Worm (Caenorhabditis elegans) whole organism, L4 larva: ENCODE data around the gene M05D6.2.

Experiments
- T20F7.1 ChIP-seq: fragments of 200-800 bp; sonication (Bioruptor generic); optimal IDR thresholded peaks from 2 replicates; lab custom pipeline; 2018; ENCODE audit warnings: mild to moderate bottlenecking, missing genetic modification characterization, missing compliant biosample characterization
- Y75B8A.6 ChIP-seq: fragments of 200-800 bp; sonication (Bioruptor generic); IDR thresholded peaks from 2 replicates; pipeline ENCODE4 v1.3.6; 2022; ENCODE audit warnings: missing genetic modification reagents, missing genetic modification characterization, missing compliant biosample characterization
- aha-1 ChIP-seq: fragments of 150-350 bp; peaks from one replicate; lab custom pipeline; 2014; ENCODE audit warnings: missing biosample characterization, missing genetic modification characterization
- ceh-20 ChIP-seq: fragments of 200-800 bp; sonication (Bioruptor generic); IDR thresholded peaks from 2 replicates; pipeline ENCODE4 v1.3.6; 2022; ENCODE audit warnings: missing genetic modification reagents, missing genetic modification characterization, missing compliant biosample characterization
- ceh-28 ChIP-seq: fragments of 150-350 bp; optimal IDR thresholded peaks from 2 replicates; lab custom pipeline; 2014; ENCODE audit warnings: missing biosample characterization, missing genetic modification reagents, missing genetic modification characterization
- daf-16 ChIP-seq, 3 experiments: sonication (generic microtip); optimal IDR thresholded peaks; 2 replicates each; lab custom pipeline; 2016 to 2017; ENCODE audit warnings: missing genetic modification characterization in 3 of 3, missing genetic modification reagents in 3 of 3, mild to moderate bottlenecking in 2 of 3, missing compliant biosample characterization in 2 of 3, missing biosample characterization in 1 of 3, moderate library complexity in 1 of 3
- dmd-6 ChIP-seq: fragments of 200-800 bp; sonication (Bioruptor generic); IDR thresholded peaks from 2 replicates; pipeline ENCODE4 v1.3.6; 2022; ENCODE audit warnings: missing genetic modification reagents, missing genetic modification characterization, missing compliant biosample characterization
- dpl-1 ChIP-seq: fragments of 150-350 bp; optimal IDR thresholded peaks from 2 replicates; lab custom pipeline; 2014; ENCODE audit warnings: missing biosample characterization, missing genetic modification reagents, missing genetic modification characterization
- dve-1 ChIP-seq: sonication (generic microtip); optimal IDR thresholded peaks from 2 replicates; lab custom pipeline; 2017; ENCODE audit warnings: antibody characterized with exemption, mild to moderate bottlenecking, missing genetic modification characterization, missing compliant biosample characterization; ENCODE audit not compliant: insufficient read depth
- hlh-11 ChIP-seq: fragments of 200-800 bp; sonication (Bioruptor generic); optimal IDR thresholded peaks from 2 replicates; lab custom pipeline; 2018; ENCODE audit warnings: mild to moderate bottlenecking, missing genetic modification characterization, missing compliant biosample characterization
- hlh-30 ChIP-seq: sonication (generic microtip); optimal IDR thresholded peaks from 2 replicates; lab custom pipeline; 2017; ENCODE audit warnings: antibody characterized with exemption, mild to moderate bottlenecking, missing genetic modification characterization, missing compliant biosample characterization; ENCODE audit not compliant: insufficient read depth
- hmg-1.1 ChIP-seq: fragments of 200-800 bp; sonication (Bioruptor generic); IDR thresholded peaks from 2 replicates; pipeline ENCODE4 v1.3.6; 2022; ENCODE audit warnings: missing genetic modification reagents, missing genetic modification characterization, missing compliant biosample characterization
- lin-1 ChIP-seq: fragments of 200-800 bp; sonication (Bioruptor generic); IDR thresholded peaks from 2 replicates; pipeline ENCODE4 v1.3.6; 2022; ENCODE audit warnings: missing genetic modification reagents, missing genetic modification characterization, missing compliant biosample characterization
- lin-15B ChIP-seq: fragments of 150-350 bp; sonication (generic microtip); optimal IDR thresholded peaks from 3 replicates; lab custom pipeline; 2014; ENCODE audit warnings: missing biosample characterization, missing genetic modification characterization
- lsy-2 ChIP-seq, 2 experiments: fragments of 150-350 bp in 1 of 2; sonication (generic microtip) in 1 of 2; optimal IDR thresholded peaks; 2 replicates each; lab custom pipeline; 2014 to 2017; ENCODE audit warnings: missing biosample characterization in 2 of 2, missing genetic modification characterization in 2 of 2
- mdl-1 ChIP-seq, 2 experiments: fragments of 150-350 bp in 1 of 2; sonication (generic microtip) in 1 of 2; optimal IDR thresholded peaks; 2 replicates each; lab custom pipeline; 2014 to 2017; ENCODE audit warnings: missing biosample characterization in 2 of 2, missing genetic modification characterization in 2 of 2
- mep-1 ChIP-seq: fragments of 150-350 bp; sonication (generic microtip); optimal IDR thresholded peaks from 3 replicates; lab custom pipeline; 2014; ENCODE audit warnings: missing biosample characterization, missing genetic modification characterization
- mes-2 ChIP-seq: sonication (generic microtip); optimal IDR thresholded peaks from 2 replicates; lab custom pipeline; 2016; ENCODE audit warnings: missing genotype, mild to moderate bottlenecking, missing genetic modification characterization, missing compliant biosample characterization; ENCODE audit not compliant: poor library complexity, severe bottlenecking
- nhr-10 ChIP-seq: fragments of 150-350 bp; optimal IDR thresholded peaks from 2 replicates; lab custom pipeline; 2014; ENCODE audit warnings: missing biosample characterization, missing genetic modification characterization
- nhr-11 ChIP-seq: fragments of 150-350 bp; optimal IDR thresholded peaks from 2 replicates; lab custom pipeline; 2014; ENCODE audit warnings: missing biosample characterization, missing genetic modification characterization
- nhr-237 ChIP-seq: sonication (generic microtip); optimal IDR thresholded peaks from 2 replicates; lab custom pipeline; 2017; ENCODE audit warnings: missing biosample characterization, missing genetic modification characterization
- nhr-28 ChIP-seq: fragments of 150-350 bp; optimal IDR thresholded peaks from 2 replicates; lab custom pipeline; 2014; ENCODE audit warnings: missing biosample characterization, missing genetic modification characterization
- nhr-41 ChIP-seq: fragments of 200-800 bp; sonication (Bioruptor generic); IDR thresholded peaks from 2 replicates; pipeline ENCODE4 v1.3.6; 2022; ENCODE audit warnings: missing genetic modification reagents, missing genetic modification characterization, missing compliant biosample characterization
- nhr-48 ChIP-seq: sonication (generic microtip); optimal IDR thresholded peaks from 2 replicates; lab custom pipeline; 2016; ENCODE audit warnings: mild to moderate bottlenecking, missing genetic modification characterization, missing compliant biosample characterization
- nhr-77 ChIP-seq: fragments of 150-350 bp; optimal IDR thresholded peaks from 2 replicates; lab custom pipeline; 2014; ENCODE audit warnings: missing biosample characterization, missing genetic modification characterization
- rbr-2 ChIP-seq: sonication (generic microtip); optimal IDR thresholded peaks from 2 replicates; lab custom pipeline; 2016; ENCODE audit warnings: missing genotype, missing genetic modification characterization, missing compliant biosample characterization
- sdz-12 ChIP-seq: fragments of 200-800 bp; sonication (Bioruptor generic); optimal IDR thresholded peaks from 2 replicates; lab custom pipeline; 2018; ENCODE audit warnings: mild to moderate bottlenecking, missing genetic modification characterization, missing compliant biosample characterization
- set-16 ChIP-seq: fragments of 200-800 bp; sonication (Bioruptor generic); IDR thresholded peaks from 2 replicates; pipeline ENCODE4 v1.3.6; 2022; ENCODE audit warnings: missing genetic modification reagents, missing genetic modification characterization, missing compliant biosample characterization
- skn-1 ChIP-seq: fragments of 150-350 bp; optimal IDR thresholded peaks from 2 replicates; lab custom pipeline; 2014; ENCODE audit warnings: missing biosample characterization, missing genetic modification characterization
- snpc-1.2 ChIP-seq: fragments of 200-800 bp; sonication (Bioruptor generic); IDR thresholded peaks from 2 replicates; pipeline ENCODE4 v1.3.6; 2022; ENCODE audit warnings: missing genetic modification reagents, missing genetic modification characterization, missing compliant biosample characterization
- tag-97 ChIP-seq: fragments of 200-800 bp; sonication (Bioruptor generic); IDR thresholded peaks from 2 replicates; pipeline ENCODE4 v1.3.6; 2022; ENCODE audit warnings: missing genetic modification characterization, missing compliant biosample characterization
- unc-62 ChIP-seq, 3 experiments: fragments of 150-350 bp in 1 of 3; sonication (generic microtip); optimal IDR thresholded peaks in 2 of 3; peaks in 1 of 3; 1 replicate in 1 of 3; 2 replicates in 2 of 3; lab custom pipeline; 2014 to 2017; ENCODE audit warnings: missing biosample characterization in 3 of 3, missing genetic modification characterization in 3 of 3, missing genetic modification reagents in 3 of 3, missing genotype in 1 of 3
- zag-1 ChIP-seq: fragments of 150-350 bp; optimal IDR thresholded peaks from 2 replicates; lab custom pipeline; 2014; ENCODE audit warnings: missing biosample characterization, missing genetic modification characterization
- zip-2 ChIP-seq: fragments of 150-350 bp; optimal IDR thresholded peaks from 2 replicates; lab custom pipeline; 2014; ENCODE audit warnings: missing biosample characterization, missing genetic modification characterization

Gene M05D6.2

ce11 chrII:8499021-8499420 lies 31.1 kb downstream of the M05D6.2 start (continued):
- TF ChIP-seq nhr-77 (tag; lab: Kevin White, UChicago) = no peak
- TF ChIP-seq dpl-1 (GFP tag; lab: Kevin White, UChicago) = no peak
- TF ChIP-seq zag-1 (tag; lab: Kevin White, UChicago) = no peak
- TF ChIP-seq Y75B8A.6 (GFP tag; lab: Robert Waterston, UW) = no peak
- peak; percentile 51 for TF ChIP-seq hlh-11
- TF ChIP-seq nhr-237 (tag; lab: Kevin White, UChicago) = no peak
- no peak for TF ChIP-seq hlh-30 (tag; lab: Kevin White, UChicago)
- no peak for TF ChIP-seq nhr-48 (tag; lab: Kevin White, UChicago)
- TF ChIP-seq nhr-41 (GFP tag; lab: Robert Waterston, UW) = no peak
- no peak for TF ChIP-seq rbr-2 (tag; lab: Kevin White, UChicago)
- no peak for TF ChIP-seq T20F7.1
- TF ChIP-seq ceh-28 (tag; lab: Kevin White, UChicago) = no peak
- TF ChIP-seq mdl-1 (tag; optimal IDR thresholded peaks at IDR 0.05; lab: Kevin White, UChicago) = no peak
- TF ChIP-seq nhr-11 (tag; lab: Kevin White, UChicago) = peak; percentile 40

- TF ChIP-seq hlh-30 (tag; lab: Kevin White, UChicago) (peak; percentile 51), mep-1 (tag; lab: Kevin White, UChicago) (no peak), zip-2 (tag; lab: Kevin White, UChicago) (no peak), ceh-20 (GFP tag; lab: Robert Waterston, UW) (0 out of 2 replicates have a peak, but pooled peaks have one; percentile 11), tag-97 (GFP tag; lab: Robert Waterston, UW) (no peak), dve-1 (peak; percentile 16), nhr-10 (tag; lab: Kevin White, UChicago) (no peak), unc-62 (GFP tag; optimal IDR thresholded peaks at IDR 0.05 in 1 of 2; lab: Kevin White, UChicago) (peak in 1 of 2 experiments; percentile 94), unc-62 (tag; optimal IDR thresholded peaks at IDR 0.05; lab: Kevin White, UChicago) (no peak), lsy-2 (tag; optimal IDR thresholded peaks at IDR 0.05; lab: Kevin White, UChicago) (peak in 1 of 2 experiments; percentile 9), lin-1 (GFP tag; lab: Robert Waterston, UW) (no peak), nhr-28 (tag; lab: Kevin White, UChicago) (peak; percentile 43), aha-1 (tag; lab: Kevin White, UChicago) (peak; percentile 78)
These were observed 36.3 kb downstream of the M05D6.2 start for ce11 chrII:8504074-8504724.

- TF ChIP-seq set-16 (no peak), skn-1 (no peak), dmd-6 (GFP tag; lab: Robert Waterston, UW) (peak; percentile 56; the same call in 1 of the 2 replicates), hlh-11 (peak; percentile 2), nhr-48 (tag; lab: Kevin White, UChicago) (peak; percentile 21), ceh-20 (GFP tag; lab: Robert Waterston, UW) (no peak), unc-62 (GFP tag; optimal IDR thresholded peaks at IDR 0.05 in 1 of 2; lab: Kevin White, UChicago) (peak in 1 of 2 experiments; percentile 87), unc-62 (tag; optimal IDR thresholded peaks at IDR 0.05; lab: Kevin White, UChicago) (no peak), sdz-12 (no peak), daf-16 (GFP tag; optimal IDR thresholded peaks at IDR 0.05; lab: Kevin White, UChicago) (no peak), daf-16 (tag; optimal IDR thresholded peaks at IDR 0.05; lab: Kevin White, UChicago) (peak; percentile 35), hmg-1.1 (GFP tag; lab: Robert Waterston, UW) (no peak), dve-1 (peak; percentile 67), nhr-28 (tag; lab: Kevin White, UChicago) (peak; percentile 16), mes-2 (tag; lab: Kevin White, UChicago) (no peak)
These were observed 38.9 kb downstream of the M05D6.2 start for ce11 chrII:8506759-8507158.

ce11 chrII:8508956-8509355 lies 41.0 kb downstream of the M05D6.2 start, which contains the start of gene T13H5.1:
TSS of gene T13H5.1 (minus strand) at chrII:8509056.
- TF ChIP-seq snpc-1.2 (no peak), aha-1 (tag; lab: Kevin White, UChicago) (peak; percentile 12), lin-15B (tag; lab: Kevin White, UChicago) (no peak)
- TF ChIP-seq, all 104 proteins: peak for 1
